Worm (Caenorhabditis elegans) whole organism, L1 larva: Measurements from ENCODE around the gene fars-3.

Experiments
- C16A3.4 ChIP-seq: fragments of 150-350 bp; optimal IDR thresholded peaks from 2 replicates; lab custom pipeline; 2014; ENCODE audit warnings: missing biosample characterization, missing genetic modification characterization
- F16B12.6 ChIP-seq: fragments of 150-350 bp; optimal IDR thresholded peaks from 2 replicates; lab custom pipeline; 2014; ENCODE audit warnings: missing biosample characterization, missing genetic modification characterization
- Y116A8C.19 ChIP-seq: sonication (generic microtip); optimal IDR thresholded peaks from 2 replicates; lab custom pipeline; 2016; ENCODE audit warnings: missing compliant biosample characterization, missing genetic modification characterization, borderline replicate concordance
- alr-1 ChIP-seq: fragments of 200-800 bp; sonication (Bioruptor generic); optimal IDR thresholded peaks from 2 replicates; lab custom pipeline; 2018; ENCODE audit warnings: borderline replicate concordance, mild to moderate bottlenecking, missing genetic modification characterization, missing compliant biosample characterization
- blmp-1 ChIP-seq: fragments of 150-350 bp; optimal IDR thresholded peaks from 2 replicates; lab custom pipeline; 2014; ENCODE audit warnings: missing biosample characterization, missing genetic modification characterization
- ceh-63 ChIP-seq: fragments of 200-800 bp; sonication (Bioruptor generic); optimal IDR thresholded peaks from 2 replicates; lab custom pipeline; 2018; ENCODE audit warnings: mild to moderate bottlenecking, missing genetic modification characterization, missing compliant biosample characterization
- ceh-82 ChIP-seq, 3 experiments: fragments of 150-350 bp in 1 of 3; sonication (generic microtip) in 2 of 3; optimal IDR thresholded peaks; 2 replicates each; lab custom pipeline; 2014 to 2017; ENCODE audit warnings: missing biosample characterization in 3 of 3, missing genetic modification characterization in 3 of 3
- elt-2 ChIP-seq: sonication (generic microtip); optimal IDR thresholded peaks from 2 replicates; lab custom pipeline; 2016; ENCODE audit warnings: missing genetic modification characterization, mild to moderate bottlenecking, inconsistent platforms, missing compliant biosample characterization, missing genetic modification reagents
- hlh-17 ChIP-seq: fragments of 200-800 bp; sonication (Bioruptor generic); optimal IDR thresholded peaks from 2 replicates; lab custom pipeline; 2018; ENCODE audit warnings: missing genetic modification characterization, mild to moderate bottlenecking, missing compliant biosample characterization, moderate library complexity, borderline replicate concordance
- hpl-2 ChIP-seq: fragments of 150-350 bp; optimal IDR thresholded peaks from 2 replicates; lab custom pipeline; 2014; ENCODE audit warnings: missing biosample characterization, missing genetic modification reagents, missing genetic modification characterization
- isw-1 ChIP-seq: fragments of 200-800 bp; sonication (Bioruptor generic); IDR thresholded peaks from 2 replicates; pipeline ENCODE4 v1.3.6; 2022; ENCODE audit warnings: missing genetic modification characterization, missing compliant biosample characterization
- jun-1 ChIP-seq: fragments of 150-350 bp; optimal IDR thresholded peaks from 2 replicates; lab custom pipeline; 2014; ENCODE audit warnings: missing biosample characterization, missing genetic modification reagents, missing genetic modification characterization
- lin-14 ChIP-seq: fragments of 200-800 bp; sonication (Bioruptor generic); optimal IDR thresholded peaks from 2 replicates; lab custom pipeline; 2018; ENCODE audit warnings: mild to moderate bottlenecking, missing genetic modification characterization, moderate library complexity, missing compliant biosample characterization
- lin-15B ChIP-seq: fragments of 150-350 bp; sonication (generic microtip); optimal IDR thresholded peaks from 3 replicates; lab custom pipeline; 2014; ENCODE audit warnings: missing biosample characterization, missing genetic modification characterization
- nhr-12 ChIP-seq: sonication (generic microtip); optimal IDR thresholded peaks from 2 replicates; lab custom pipeline; 2017; ENCODE audit warnings: missing biosample characterization, missing genetic modification characterization
- nhr-20 ChIP-seq: sonication (generic microtip); optimal IDR thresholded peaks from 2 replicates; lab custom pipeline; 2016; ENCODE audit warnings: mild to moderate bottlenecking, missing genetic modification characterization, missing compliant biosample characterization
- nhr-76 ChIP-seq: sonication (generic microtip); optimal IDR thresholded peaks from 2 replicates; lab custom pipeline; 2017; ENCODE audit warnings: missing biosample characterization, missing genetic modification characterization
- snu-23 ChIP-seq: sonication (generic microtip); optimal IDR thresholded peaks from 2 replicates; lab custom pipeline; 2016; ENCODE audit warnings: missing genetic modification characterization, missing compliant biosample characterization
- sptf-1 ChIP-seq: fragments of 150-350 bp; optimal IDR thresholded peaks from 2 replicates; lab custom pipeline; 2014; ENCODE audit warnings: missing biosample characterization, missing genetic modification characterization
- unc-130 ChIP-seq: fragments of 150-350 bp; optimal IDR thresholded peaks from 2 replicates; lab custom pipeline; 2017; ENCODE audit warnings: missing biosample characterization, missing genetic modification characterization, inconsistent platforms
- zip-4 ChIP-seq: fragments of 200-800 bp; sonication (Bioruptor generic); optimal IDR thresholded peaks from 2 replicates; lab custom pipeline; 2018; ENCODE audit warnings: mild to moderate bottlenecking, missing genetic modification characterization, moderate library complexity, missing compliant biosample characterization

The fars-3 gene

DNA sequence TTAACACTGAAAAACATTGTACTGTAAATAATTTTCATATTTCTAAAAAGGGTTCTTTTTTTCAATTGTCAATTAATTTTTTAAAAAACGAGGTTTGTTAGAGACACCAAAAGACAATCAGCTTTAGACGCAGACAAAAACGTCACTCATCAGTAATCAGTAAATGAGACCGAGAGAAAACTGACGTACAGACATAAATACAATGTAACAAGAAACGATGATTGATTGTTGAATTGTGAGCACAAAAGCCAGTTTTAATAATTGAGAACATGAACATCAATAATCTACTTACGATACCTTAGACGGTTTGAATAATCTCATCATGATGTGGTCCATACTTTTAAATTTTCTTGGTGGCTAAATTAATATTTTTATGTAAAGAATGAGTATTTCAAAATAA, 42.1 kb downstream of the fars-3 start:
- TF ChIP-seq unc-130 (no peak), elt-2 (tag; lab: Kevin White, UChicago) (peak; percentile 14)

DNA sequence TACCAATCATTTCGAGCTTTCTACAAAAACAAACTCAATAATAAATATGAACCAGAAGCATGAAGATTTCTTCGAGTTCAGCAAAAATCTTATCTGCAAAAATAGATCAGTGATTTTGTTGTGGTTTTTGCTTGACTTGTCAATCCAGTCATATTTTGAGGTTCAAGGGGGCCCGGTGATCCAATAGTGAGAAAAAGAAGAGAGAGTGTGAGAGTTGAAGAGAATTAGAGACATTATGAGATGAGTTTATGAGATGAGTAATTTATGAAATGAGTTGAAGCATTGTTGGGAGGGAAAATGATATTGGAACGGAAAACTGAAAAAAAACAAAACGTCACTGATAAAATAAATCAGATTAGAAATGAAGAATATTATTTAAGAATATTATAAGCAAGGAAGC, 44.3 kb downstream of the fars-3 start, which contains the start of gene T13H5.1:
T13H5.1 (minus strand) TSS at position 101 of the 400 bp plus-strand sequence.
- TF ChIP-seq jun-1 (no peak), C16A3.4 (tag; lab: Kevin White, UChicago) (no peak), unc-130 (no peak), sptf-1 (tag; lab: Kevin White, UChicago) (no peak), blmp-1 (tag; lab: Kevin White, UChicago) (no peak), F16B12.6 (no peak), isw-1 (no peak), nhr-76 (tag; lab: Kevin White, UChicago) (no peak), nhr-12 (no peak), zip-4 (GFP tag; lab: Kevin White, UChicago) (no peak), elt-2 (tag; lab: Kevin White, UChicago) (no peak), ceh-82 (tag; optimal IDR thresholded peaks at IDR 0.05; lab: Kevin White, UChicago) (no peak), Y116A8C.19 (tag; lab: Kevin White, UChicago) (no peak), alr-1 (tag; lab: Kevin White, UChicago) (no peak), snu-23 (GFP tag; lab: Kevin White, UChicago) (no peak), lin-15B (tag; lab: Kevin White, UChicago) (no peak)

DNA sequence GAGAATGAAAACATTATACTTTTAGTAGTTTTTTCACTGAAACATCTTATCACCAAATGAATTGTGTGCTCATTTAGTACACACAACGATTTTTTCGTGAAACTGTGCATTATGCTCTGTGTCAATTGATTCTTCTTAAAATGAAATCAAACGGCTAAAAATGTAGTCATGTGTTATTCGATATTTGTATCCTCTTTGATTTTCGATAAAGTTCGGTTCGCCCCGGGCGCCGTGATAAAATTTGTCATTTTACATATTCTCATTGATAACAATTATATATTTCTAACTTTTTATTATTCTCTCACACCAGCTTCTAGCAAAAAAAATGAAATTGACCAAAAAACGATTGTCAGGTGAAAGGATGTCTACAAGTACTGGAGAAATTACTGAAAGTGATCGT, 50.1 kb downstream of the fars-3 start, which contains the start of gene ctg-2:
ctg-2 (plus strand) TSS at position 326 of the 400 bp plus-strand sequence.
- TF ChIP-seq nhr-20 (tag; lab: Kevin White, UChicago) (peak; percentile 3), elt-2 (tag; lab: Kevin White, UChicago) (peak; percentile 85), jun-1 (peak; percentile 15), hpl-2 (GFP tag; lab: Kevin White, UChicago) (no peak), lin-14 (GFP tag; lab: Kevin White, UChicago) (peak; percentile 15), ceh-63 (GFP tag; lab: Kevin White, UChicago) (no peak)
- TF ChIP-seq, all 84 proteins: peak for 4

DNA sequence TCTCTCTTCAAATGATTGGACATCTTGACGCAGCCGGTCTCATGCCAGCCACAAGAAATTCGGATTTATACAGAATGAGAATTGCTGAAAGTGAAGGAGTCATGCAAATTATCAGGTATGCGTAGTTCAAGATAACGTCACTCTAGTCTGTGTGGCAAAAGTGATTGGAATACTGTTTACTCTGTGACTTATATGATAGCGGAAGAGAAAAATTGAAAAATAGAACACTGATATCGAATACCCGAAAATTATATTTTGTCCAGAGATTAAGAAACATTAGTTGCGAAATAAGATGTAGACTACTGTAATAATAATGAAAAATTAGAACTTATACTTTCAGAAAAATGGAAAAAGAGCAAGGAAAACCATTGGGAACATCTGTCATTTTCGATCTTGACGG, 50.9 kb downstream of the fars-3 start:
- no peak for TF ChIP-seq hlh-17 (GFP tag; lab: Kevin White, UChicago)
- peak; percentile 37 for TF ChIP-seq elt-2 (tag; lab: Kevin White, UChicago)
